Worm (Caenorhabditis elegans) whole organism, L4/young adult: ENCODE results near the gene T11G6.2.

Source experiments
- W03F9.2 ChIP-seq: fragments of 150-350 bp; optimal IDR thresholded peaks from 2 replicates; lab custom pipeline; 2014; ENCODE audit warnings: missing biosample characterization, missing genetic modification characterization
- dao-5 ChIP-seq: sonication (generic microtip); optimal IDR thresholded peaks from 2 replicates; lab custom pipeline; 2016; ENCODE audit warnings: missing genotype, missing genetic modification characterization, moderate library complexity, missing compliant biosample characterization
- him-1 ChIP-seq: sonication (generic microtip); optimal IDR thresholded peaks from 2 replicates; lab custom pipeline; 2016; ENCODE audit warnings: missing genotype, missing genetic modification reagents, missing genetic modification characterization, missing compliant biosample characterization

The T11G6.2 gene

DNA sequence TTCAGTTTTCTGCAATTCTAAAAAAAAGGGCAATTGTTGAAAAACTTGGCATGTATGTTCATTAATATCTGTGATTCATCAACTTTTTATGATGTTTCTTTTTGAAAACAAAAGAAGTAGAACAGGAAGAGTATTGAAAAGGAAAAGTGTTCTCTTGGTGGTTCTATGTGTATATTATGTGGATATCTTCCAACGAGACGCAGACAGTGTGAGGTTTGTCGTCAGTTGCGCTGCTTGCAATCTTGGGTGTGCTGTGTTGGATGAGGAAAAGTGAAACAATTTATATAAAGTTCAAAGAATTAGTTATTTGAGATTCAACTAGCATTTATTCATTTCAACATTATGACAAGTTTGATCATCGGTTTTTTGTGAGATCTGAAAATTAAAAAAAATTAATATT is 5.9 kb downstream of the T11G6.2 start:
- TF ChIP-seq him-1 (no peak), dao-5 (tag; lab: Kevin White, UChicago) (no peak), W03F9.2 (tag; lab: Kevin White, UChicago) (no peak)

DNA sequence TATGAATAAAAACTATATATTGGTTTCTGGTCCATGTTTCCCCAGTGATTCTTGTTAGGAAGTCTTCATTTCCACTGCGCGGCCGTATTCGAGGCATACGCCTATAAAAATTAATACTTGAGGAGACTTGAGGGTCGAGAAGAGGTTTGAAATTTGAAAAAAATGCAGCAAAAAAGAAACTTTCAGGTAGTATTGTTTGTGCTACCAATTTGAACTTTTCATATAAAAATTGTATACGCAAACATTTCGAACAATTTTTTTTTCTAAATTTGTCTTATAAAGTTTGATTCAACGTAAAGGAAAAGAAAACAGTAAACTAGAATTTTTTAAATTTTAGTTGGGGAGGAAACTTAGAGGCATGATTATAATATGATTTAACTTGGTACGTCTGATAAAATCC is 6.5 kb downstream of the T11G6.2 start, which contains the start of gene T11G6.4:
T11G6.4 (minus strand) TSS at position 101 of the 400 bp plus-strand sequence.
- TF ChIP-seq him-1 (no peak), dao-5 (tag; lab: Kevin White, UChicago) (no peak), W03F9.2 (tag; lab: Kevin White, UChicago) (no peak)

DNA sequence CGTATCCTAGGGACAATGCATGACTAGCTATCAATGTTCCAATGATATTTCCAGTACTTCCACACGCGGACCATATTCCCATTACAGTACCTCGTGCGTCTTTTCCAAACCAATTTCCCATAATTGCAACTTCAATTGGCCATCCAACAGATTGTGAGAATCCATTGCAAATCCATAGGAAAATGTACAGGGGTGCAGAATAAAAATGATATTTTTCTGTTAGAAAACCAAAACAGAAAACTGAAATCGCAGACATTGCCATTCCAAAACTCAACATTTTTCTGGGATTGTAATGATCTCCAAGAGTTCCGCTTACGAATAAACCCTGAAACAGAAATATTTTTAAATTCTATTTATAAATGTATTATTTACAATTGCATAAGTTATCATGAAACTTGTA is 7.2 kb downstream of the T11G6.2 start:
- TF ChIP-seq W03F9.2 (tag; lab: Kevin White, UChicago) (no peak), dao-5 (tag; lab: Kevin White, UChicago) (no peak), him-1 (no peak)

DNA sequence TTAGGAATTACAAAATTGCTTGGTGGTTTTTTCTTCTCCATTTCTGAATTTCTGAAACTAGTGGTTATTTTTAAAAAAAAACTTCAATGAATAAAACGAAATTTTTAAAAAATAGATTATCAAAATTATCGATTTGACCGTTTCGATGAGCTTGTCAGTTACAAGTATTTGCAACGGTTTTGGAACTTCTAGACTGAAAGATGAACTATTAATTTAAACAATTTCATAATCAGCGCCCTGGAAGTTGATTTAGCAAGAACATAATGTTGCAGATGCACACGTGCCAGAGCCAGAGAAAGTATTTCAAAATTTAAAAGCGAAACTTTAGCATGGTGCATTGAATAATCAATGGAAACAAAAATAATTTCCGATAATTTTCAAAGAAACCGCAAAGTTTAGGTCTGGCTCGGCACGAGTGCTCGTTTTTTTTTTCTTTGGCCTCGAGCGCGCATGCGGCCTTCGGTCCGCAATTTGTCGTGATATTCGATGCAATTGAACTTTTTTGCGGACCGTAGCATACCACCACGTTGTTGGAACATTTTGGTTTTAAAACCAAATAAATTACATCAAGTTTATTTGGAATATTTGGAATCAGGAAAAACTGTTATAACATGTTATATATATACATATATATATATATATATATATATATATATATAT is 15.5 kb downstream of the T11G6.2 start, which contains the start of gene T11G6.5:
T11G6.5 (minus strand) TSS at position 51 of the 660 bp plus-strand sequence.
- TF ChIP-seq him-1 (no peak), dao-5 (tag; lab: Kevin White, UChicago) (no peak), W03F9.2 (tag; lab: Kevin White, UChicago) (no peak)

DNA sequence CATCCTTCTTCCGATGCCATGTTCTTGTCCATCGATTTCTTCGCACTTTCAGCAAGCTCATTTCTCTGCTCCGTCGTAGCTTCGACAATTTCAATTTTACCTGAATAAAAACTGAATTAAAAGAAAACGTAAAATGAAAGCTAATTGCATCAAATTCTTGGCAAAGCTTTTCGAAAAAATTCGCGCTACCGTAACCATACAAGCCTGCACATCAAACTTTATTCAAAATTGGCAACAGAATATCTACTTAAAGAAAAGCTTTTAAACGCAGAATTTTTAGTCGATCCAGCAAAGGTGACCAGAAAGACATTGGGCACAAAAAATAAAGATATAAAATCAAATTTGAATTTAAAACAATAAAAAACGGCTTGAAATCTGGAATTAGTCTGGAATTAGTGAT is 16.1 kb downstream of the T11G6.2 start:
- TF ChIP-seq him-1: no peak
- no peak for TF ChIP-seq dao-5 (tag; lab: Kevin White, UChicago)
- TF ChIP-seq W03F9.2 (tag; lab: Kevin White, UChicago): no peak

DNA sequence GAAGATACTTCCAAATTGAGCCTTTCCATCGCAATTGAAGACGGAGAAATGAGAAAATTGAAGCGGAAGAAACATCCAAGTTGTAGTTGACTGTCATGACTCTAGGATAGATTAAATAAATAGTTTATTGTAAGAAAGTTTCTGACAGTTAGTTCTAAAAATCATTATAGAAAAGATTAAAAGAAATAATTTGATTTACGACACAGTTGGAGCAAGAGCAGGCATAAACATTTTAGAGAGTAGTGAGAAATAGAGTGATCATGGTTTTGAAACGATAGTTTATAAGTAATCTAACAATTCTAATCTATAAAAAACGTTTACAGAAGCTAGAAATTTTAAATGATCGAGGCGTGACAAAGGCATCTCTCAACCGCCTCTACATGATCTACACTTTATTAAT is 26.1 kb downstream of the T11G6.2 start, which contains the start of gene best-15:
best-15 (minus strand) TSS at position 101 of the 400 bp plus-strand sequence.
- TF ChIP-seq dao-5 (tag; lab: Kevin White, UChicago) (no peak), him-1 (no peak), W03F9.2 (tag; lab: Kevin White, UChicago) (no peak)

DNA sequence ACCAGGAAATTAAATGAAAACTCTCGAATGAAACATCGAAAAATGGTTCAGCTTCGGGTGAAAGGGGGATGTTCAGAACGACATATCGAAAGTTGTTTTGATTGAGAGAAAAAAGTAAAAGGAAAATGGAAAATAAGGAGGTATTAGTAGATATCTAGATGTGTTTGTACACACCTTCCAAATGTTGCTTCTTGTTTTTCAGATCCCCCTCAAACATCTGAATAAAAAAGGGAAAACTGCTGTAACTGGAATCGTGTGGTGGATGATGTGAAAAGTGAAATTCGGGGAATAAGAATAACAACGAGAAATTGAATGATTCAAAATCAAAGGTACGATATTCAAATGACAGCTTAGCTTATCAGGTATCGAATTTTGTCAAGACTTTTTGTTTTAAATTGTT is 30.2 kb downstream of the T11G6.2 start, which contains the start of gene npax-3:
npax-3 (minus strand) TSS at position 101 of the 400 bp plus-strand sequence.
- TF ChIP-seq him-1 (no peak), dao-5 (tag; lab: Kevin White, UChicago) (no peak), W03F9.2 (tag; lab: Kevin White, UChicago) (no peak)

DNA sequence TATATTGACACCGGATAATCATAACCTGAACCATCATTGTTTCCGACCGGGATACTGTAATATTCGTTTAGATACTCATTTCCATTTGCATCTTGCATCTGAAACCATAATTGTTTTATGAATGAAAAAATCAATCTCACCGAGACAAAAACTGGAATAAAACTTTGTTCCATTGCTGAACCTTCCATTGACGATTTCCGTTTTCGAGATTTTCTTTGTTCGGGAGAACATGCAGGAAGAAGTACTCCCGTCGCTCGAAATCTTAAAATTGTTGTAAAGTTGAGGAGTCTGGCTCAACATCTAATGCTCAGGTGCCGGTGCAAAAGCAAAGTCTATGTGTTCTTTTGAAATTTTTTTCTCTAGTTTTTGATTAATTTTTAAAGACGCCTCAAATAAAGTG is 32.3 kb downstream of the T11G6.2 start:
- no peak for TF ChIP-seq dao-5 (tag; lab: Kevin White, UChicago)
- TF ChIP-seq him-1: peak; percentile 69

DNA sequence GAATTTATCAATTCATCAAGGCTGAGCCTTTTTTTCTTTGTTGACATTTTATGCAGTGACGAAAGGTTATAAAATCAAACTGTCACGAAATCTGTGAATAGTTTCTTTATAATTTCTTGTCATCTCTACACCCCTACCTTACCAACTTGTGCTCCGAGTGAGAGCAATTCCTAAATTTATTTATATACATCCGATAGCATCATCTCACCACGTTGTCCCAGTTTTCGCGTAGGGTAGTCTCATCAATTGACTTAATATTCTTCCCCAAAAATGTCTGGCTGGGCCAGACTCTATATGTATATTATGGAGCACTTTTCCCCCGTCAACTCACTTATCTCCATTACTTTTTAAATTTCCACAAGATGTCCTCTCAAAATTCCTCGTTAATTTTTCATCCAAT is 32.9 kb downstream of the T11G6.2 start:
- TF ChIP-seq W03F9.2 (tag; lab: Kevin White, UChicago): no peak
- TF ChIP-seq him-1: no peak
- TF ChIP-seq dao-5 (tag; lab: Kevin White, UChicago): no peak

DNA sequence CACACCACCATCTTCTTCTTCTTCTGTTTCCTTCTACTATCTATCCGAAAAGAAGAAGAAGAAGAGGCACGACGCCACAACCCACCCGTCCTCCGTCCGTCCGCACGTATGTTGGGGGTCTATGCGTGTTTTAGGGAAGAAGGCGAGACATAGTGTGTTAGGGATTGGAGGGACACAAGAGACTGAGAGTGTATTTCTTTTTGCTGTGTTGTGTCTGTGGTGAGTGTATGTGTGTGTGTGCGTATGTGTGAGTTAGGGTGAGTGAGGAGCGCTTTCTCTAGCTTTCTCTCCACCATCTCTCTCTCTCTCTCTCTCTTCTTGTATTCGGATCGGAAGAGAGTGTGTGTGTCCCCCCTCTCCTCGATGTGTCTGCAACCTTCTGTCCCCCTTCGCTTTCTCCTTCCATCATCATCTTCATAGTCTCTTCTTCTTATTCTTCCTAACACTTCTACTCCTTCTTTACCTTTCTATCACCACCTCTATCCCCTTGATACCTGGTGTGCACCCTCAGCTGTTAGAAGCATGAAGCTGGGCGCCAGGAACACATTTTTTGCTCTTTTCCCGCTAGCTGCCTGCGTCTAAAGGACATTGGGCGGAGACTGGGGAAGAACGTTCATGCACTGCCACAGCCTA is 36.5 kb downstream of the T11G6.2 start:
- peak; percentile 39 for TF ChIP-seq W03F9.2 (tag; lab: Kevin White, UChicago)
- peak; percentile 57 for TF ChIP-seq dao-5 (tag; lab: Kevin White, UChicago)
- peak; percentile 65 for TF ChIP-seq him-1

DNA sequence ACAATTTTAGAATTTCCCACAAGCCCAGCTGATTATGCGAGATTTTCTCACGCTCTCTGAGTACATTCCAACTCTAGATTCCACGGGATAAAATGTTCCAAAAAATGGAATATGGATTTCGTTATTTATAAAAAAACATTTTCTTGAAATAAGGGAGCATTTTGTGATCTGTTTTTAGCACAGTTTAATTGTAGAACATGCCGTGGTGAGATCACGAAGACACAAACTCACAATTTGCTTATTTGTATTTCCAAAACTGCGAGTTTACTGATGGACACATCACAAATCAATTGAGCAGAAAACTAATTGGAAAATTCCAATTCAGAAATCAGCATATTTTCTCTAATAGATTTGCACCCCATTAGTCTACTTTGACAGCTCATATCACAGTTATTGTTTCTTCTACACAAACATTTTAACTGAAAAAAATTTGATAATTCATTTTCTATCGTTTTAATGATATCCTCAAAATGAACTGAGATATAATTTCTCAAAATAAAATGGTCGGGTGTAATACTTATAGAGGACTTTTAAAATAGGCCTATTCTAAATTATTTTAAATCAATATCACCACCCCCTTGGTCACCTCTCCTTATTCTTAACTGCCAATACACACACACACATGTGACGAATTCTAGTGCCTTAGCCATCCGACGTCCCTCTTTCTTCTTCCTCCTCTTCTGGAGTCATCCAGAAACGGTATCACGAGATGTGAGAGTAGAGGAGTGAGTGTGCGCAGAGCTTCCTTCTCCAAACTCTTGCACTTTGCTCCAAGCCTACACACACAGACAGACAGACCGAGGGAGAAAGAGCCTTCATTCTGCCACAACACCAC is 37.2 kb downstream of the T11G6.2 start:
- TF ChIP-seq W03F9.2 (tag; lab: Kevin White, UChicago) (no peak), dao-5 (tag; lab: Kevin White, UChicago) (no peak), him-1 (no peak)

DNA sequence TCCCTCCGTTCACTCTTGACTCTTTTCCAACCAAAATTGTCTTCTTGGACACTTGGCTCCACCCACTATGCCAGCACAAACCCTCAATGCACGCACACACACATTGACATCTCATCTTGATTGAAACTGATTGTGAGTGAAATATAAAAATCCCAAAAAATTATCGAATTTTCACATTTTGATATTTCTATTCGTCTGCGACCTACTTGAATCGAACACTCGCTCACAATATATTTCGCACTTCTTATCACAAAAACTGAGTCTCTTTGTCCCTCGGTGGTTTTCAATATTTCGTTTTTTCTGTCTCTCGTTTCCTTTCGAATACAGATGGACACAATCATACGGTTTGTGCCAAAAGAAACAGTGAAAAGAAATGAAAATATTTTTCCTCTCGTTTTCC is 38.2 kb downstream of the T11G6.2 start:
- no peak for TF ChIP-seq him-1
- TF ChIP-seq W03F9.2 (tag; lab: Kevin White, UChicago): no peak
- TF ChIP-seq dao-5 (tag; lab: Kevin White, UChicago): no peak

DNA sequence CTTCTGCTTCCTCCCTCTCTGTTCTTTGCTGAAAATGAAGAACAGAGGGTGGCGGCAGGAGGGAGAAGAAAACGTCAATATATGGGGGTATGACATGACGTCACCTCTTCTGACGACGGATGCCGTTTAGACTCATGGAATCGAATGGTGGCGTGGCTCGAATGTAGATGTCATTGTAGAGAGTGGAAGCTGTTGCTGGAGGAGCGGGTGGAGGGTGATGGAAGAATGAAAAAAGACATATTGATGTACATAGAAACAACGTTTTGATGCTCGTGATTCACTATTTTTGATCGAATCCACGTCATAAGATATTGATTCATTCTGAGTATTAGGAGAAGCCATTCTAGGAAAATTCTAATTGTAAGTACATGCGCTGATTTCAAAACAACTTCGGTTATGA is 39.2 kb downstream of the T11G6.2 start:
- TF ChIP-seq W03F9.2 (tag; lab: Kevin White, UChicago): no peak
- TF ChIP-seq dao-5 (tag; lab: Kevin White, UChicago): no peak
- TF ChIP-seq him-1: no peak

DNA sequence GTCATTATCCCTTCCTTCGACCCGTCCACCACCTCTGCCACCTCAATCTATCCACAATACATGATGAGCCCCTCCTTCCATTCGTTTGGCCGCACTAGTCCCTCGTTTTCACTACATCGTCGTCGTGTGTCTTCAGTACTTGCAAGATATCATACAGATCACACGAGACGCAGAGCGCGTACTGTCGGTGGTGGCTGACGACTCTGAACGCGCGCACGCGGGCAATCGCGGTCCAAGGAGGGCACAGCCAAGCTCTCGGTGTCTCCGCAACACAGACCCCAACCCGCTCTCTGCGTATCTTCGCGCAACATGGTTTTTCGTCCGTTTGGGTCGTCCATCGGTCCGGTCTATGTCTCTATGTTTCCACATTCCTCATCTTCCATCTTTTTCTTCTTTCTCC is 41.3 kb downstream of the T11G6.2 start:
- TF ChIP-seq dao-5 (tag; lab: Kevin White, UChicago): no peak
- TF ChIP-seq him-1: no peak
- TF ChIP-seq W03F9.2 (tag; lab: Kevin White, UChicago): no peak
